Worm (Caenorhabditis elegans): ENCODE data around the gene zhit-2.

The zhit-2 gene

DNA sequence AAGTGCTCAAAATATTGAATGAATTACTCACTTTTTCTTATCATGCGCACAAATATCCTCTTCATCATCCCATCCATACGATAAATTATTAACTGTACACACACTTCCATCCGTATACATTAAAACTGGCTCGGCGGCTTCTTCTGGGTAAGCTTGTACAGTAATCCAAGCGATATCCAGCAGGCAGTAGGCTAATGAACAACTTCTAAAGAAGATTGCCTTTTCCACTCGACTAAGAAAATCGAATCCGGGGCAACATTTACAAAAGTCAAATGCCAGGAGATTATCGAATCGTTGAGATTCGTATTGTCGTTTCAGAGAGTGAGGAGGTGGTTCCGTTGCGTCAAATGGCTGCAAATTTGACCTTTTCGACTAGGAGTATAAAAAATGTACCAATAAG lies 12.8 kb downstream of the zhit-2 start:
- TF ChIP-seq che-1 (tag; optimal IDR thresholded peaks at IDR 0.05) (no peak), unc-55 (GFP tag; optimal IDR thresholded peaks at IDR 0.05) (no peak), fax-1 (tag; optimal IDR thresholded peaks at IDR 0.05) (no peak), ceh-19 (GFP tag; optimal IDR thresholded peaks at IDR 0.05) (no peak), nhr-11 (tag; optimal IDR thresholded peaks at IDR 0.05) (no peak), unc-3 (GFP tag; conservative IDR thresholded peaks at IDR 0.05) (no peak), unc-3 (tag; optimal IDR thresholded peaks at IDR 0.05) (no peak), tbx-2 (tag; optimal IDR thresholded peaks at IDR 0.05) (no peak), fkh-6 (tag; optimal IDR thresholded peaks at IDR 0.05) (no peak), ets-4 (tag; optimal IDR thresholded peaks at IDR 0.05) (no peak), C38D4.7 (GFP tag; optimal IDR thresholded peaks at IDR 0.05) (no peak), hlh-15 (tag; optimal IDR thresholded peaks at IDR 0.05) (no peak), lin-11 (tag; optimal IDR thresholded peaks at IDR 0.05) (no peak), sox-2 (GFP tag; IDR thresholded peaks at IDR 0.05) (no peak), pax-1 (tag; optimal IDR thresholded peaks at IDR 0.05) (no peak)

DNA sequence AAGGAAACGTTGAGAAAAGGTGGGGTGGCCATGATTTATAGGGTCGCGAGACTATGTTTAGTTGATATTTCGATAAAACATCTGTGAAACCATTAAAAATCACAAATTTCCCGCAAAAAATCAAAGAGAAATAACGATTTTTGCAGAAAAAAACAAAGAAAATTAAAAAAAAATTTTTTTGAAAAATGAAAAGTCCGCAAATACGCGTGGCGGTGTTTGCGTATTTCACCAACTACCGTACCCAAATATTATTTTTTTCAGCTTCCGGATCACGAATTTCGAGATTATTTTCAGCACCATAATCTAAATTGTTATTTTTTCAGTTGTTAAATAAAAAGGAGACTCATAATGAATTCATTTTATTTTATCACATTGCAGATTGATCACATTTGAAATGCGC lies 14.1 kb downstream of the zhit-2 start:
- TF ChIP-seq nhr-232 (tag; optimal IDR thresholded peaks at IDR 0.05) (no peak), ceh-14 (tag; optimal IDR thresholded peaks at IDR 0.05) (no peak), gmeb-2 (tag; optimal IDR thresholded peaks at IDR 0.05) (no peak), fax-1 (tag; optimal IDR thresholded peaks at IDR 0.05) (no peak), ama-1 (optimal IDR thresholded peaks at IDR 0.05) (no peak), mec-3 (tag; optimal IDR thresholded peaks at IDR 0.05; ENCODE audit: borderline replicate concordance) (no peak), pha-4 (tag; optimal IDR thresholded peaks at IDR 0.05) (no peak), ztf-16 (tag; optimal IDR thresholded peaks at IDR 0.05) (no peak), pha-2 (tag; optimal IDR thresholded peaks at IDR 0.05) (no peak), elt-4 (tag; optimal IDR thresholded peaks at IDR 0.05) (no peak), dve-1 (tag; optimal IDR thresholded peaks at IDR 0.05) (no peak)

DNA sequence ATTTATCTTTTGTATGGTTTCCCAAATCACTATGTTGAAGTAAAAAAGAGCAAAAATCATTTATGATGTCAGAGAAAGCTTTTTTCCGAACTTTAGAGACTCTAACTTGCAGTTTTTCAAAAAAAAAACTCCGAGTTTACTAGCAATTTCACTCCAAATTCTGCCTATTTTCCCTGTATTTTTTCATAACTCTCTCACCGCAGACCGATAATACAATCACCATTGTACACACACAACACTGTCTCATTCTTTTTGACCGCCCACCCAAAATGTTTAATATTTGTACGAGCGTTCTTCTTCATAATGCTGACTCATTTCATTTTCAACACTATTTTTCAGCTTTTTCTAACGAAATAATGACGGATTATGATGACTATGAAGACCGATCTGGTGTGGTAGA lies 15.3 kb downstream of the zhit-2 start, which contains the start of gene F43C1.5:
Gene F43C1.5 (plus strand): TSS at position 301 of the 400 bp plus-strand sequence.
- TF ChIP-seq K09A11.1 (tag; optimal IDR thresholded peaks at IDR 0.05; ENCODE audit: insufficient read depth) (no peak), gmeb-2 (tag; optimal IDR thresholded peaks at IDR 0.05) (no peak), hlh-8 (tag; optimal IDR thresholded peaks at IDR 0.05) (no peak), pha-4 (tag; optimal IDR thresholded peaks at IDR 0.05) (no peak), pqm-1 (tag; optimal IDR thresholded peaks at IDR 0.05) (no peak), K02D7.2 (tag; optimal IDR thresholded peaks at IDR 0.05) (no peak), ceh-2 (tag; optimal IDR thresholded peaks at IDR 0.05) (no peak), ceh-9 (tag; optimal IDR thresholded peaks at IDR 0.05) (no peak), ceh-24 (tag; optimal IDR thresholded peaks at IDR 0.05) (no peak), ceh-22 (tag; optimal IDR thresholded peaks at IDR 0.05) (no peak)

ce11 chrIII:4228008-4228407 lies 16.2 kb downstream of the zhit-2 start, which contains the start of gene mpk-1:
TSS of gene mpk-1 (minus strand) at chrIII:4228108.
- TF ChIP-seq nfya-1 (tag; optimal IDR thresholded peaks at IDR 0.05) (no peak), dve-1 (tag; optimal IDR thresholded peaks at IDR 0.05) (no peak), ztf-16 (tag; optimal IDR thresholded peaks at IDR 0.05) (no peak), T23F11.4 (GFP tag; optimal IDR thresholded peaks at IDR 0.05) (no peak), che-1 (tag; optimal IDR thresholded peaks at IDR 0.05) (no peak), unc-55 (GFP tag; optimal IDR thresholded peaks at IDR 0.05) (no peak), ttx-3 (tag; optimal IDR thresholded peaks at IDR 0.05) (no peak), fax-1 (tag; optimal IDR thresholded peaks at IDR 0.05) (no peak), pha-2 (tag; optimal IDR thresholded peaks at IDR 0.05) (no peak), mec-3 (tag; optimal IDR thresholded peaks at IDR 0.05; ENCODE audit: borderline replicate concordance) (no peak), eyg-1 (tag; optimal IDR thresholded peaks at IDR 0.05) (no peak), zip-5 (tag; optimal IDR thresholded peaks at IDR 0.05) (no peak), nhr-11 (tag; optimal IDR thresholded peaks at IDR 0.05) (no peak), odd-2 (tag; optimal IDR thresholded peaks at IDR 0.05) (no peak), pax-1 (tag; optimal IDR thresholded peaks at IDR 0.05) (no peak), ceh-18 (tag; optimal IDR thresholded peaks at IDR 0.05) (no peak), unc-3 (GFP tag; conservative IDR thresholded peaks at IDR 0.05) (no peak), unc-3 (tag; optimal IDR thresholded peaks at IDR 0.05) (no peak)
